Fruit fly (Drosophila melanogaster): ENCODE measurements around the gene Spn77Bb.

DNA sequence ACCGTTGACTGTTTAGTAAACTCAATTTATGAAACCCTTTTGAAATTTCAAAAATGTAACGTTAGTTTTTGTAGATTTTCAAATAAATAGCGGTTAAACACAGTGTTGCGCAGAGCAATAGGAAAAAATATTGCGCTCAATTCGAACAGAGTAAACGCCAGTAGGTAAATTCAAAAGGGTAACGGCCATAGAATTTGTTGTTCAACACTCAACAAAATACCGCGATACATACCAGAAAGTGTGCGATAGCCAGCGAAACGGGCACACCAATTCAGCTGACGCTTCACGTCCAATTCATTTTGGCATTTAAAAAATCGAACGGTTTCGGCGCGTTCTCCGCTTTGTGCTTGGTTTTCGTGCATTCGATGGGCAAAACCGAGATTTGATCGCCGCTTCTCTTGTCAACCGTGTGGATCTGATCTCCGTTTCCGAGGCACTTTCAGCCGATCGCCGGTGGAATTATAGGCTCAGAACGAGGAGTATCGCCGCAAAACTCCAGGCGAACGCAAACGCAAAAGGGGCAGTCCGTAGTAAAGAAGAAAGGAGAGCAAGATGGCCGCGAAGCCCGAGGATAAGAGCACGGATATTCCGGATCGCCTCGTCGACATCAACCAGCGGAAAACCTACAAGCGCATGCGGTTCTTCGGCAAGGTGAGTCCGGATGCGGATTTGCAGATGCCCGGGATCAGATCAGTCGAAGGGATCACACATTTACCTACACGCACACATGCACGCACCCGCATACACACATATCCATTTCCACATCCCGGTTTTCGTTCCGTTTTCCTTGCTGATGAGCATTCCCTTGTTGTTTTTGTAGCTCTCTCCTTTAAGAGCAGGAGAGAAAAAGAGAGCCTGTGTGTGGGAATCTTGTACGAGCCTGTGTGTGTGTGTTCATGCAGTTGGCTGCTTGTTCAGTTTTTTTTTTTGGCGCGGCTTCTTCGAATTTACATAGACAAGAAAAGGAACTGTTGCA, 10.7 kb upstream of the Spn77Bb start:
- TF ChIP-seq maf-S (GFP tag; optimal IDR thresholded peaks at IDR 0.05) (peak; percentile 10), CG5180 (GFP tag; optimal IDR thresholded peaks at IDR 0.05) (no peak), eve (GFP tag; optimal IDR thresholded peaks at IDR 0.05) (no peak), Chrac-16 (GFP tag; optimal IDR thresholded peaks at IDR 0.05) (peak; percentile 62), CG4820 (GFP tag; optimal IDR thresholded peaks at IDR 0.05) (no peak), Vsx1 (GFP tag; optimal IDR thresholded peaks at IDR 0.05) (no peak), crp (GFP tag; optimal IDR thresholded peaks at IDR 0.05) (peak in 1 of 2 experiments; percentile 46), CG11085 (GFP tag; IDR thresholded peaks at IDR 0.05) (no peak), tio (GFP tag; optimal IDR thresholded peaks at IDR 0.05) (no peak), lbe (GFP tag; optimal IDR thresholded peaks at IDR 0.05) (peak; percentile 1), CoRest (tag; optimal IDR thresholded peaks at IDR 0.05) (peak; percentile 70)
